Worm (Caenorhabditis elegans) whole organism, early embryonic: Measurements from ENCODE around the gene nhr-41.

Experiments
- B0310.2 ChIP-seq: sonication (generic microtip); optimal IDR thresholded peaks from 2 replicates; lab custom pipeline; 2016; ENCODE audit warnings: mild to moderate bottlenecking, missing genetic modification characterization, missing compliant biosample characterization
- F13C5.2 ChIP-seq: sonication (generic microtip); optimal IDR thresholded peaks from 2 replicates; lab custom pipeline; 2017; ENCODE audit warnings: mild to moderate bottlenecking, missing genetic modification characterization, inconsistent platforms, missing compliant biosample characterization
- aly-1 ChIP-seq: sonication (generic microtip); optimal IDR thresholded peaks from 2 replicates; lab custom pipeline; 2016; ENCODE audit warnings: missing genetic modification characterization, missing compliant biosample characterization
- ama-1 ChIP-seq: fragments of 150-350 bp; optimal IDR thresholded peaks from 2 replicates; lab custom pipeline; 2014
- ceh-13 ChIP-seq: fragments of 200-800 bp; sonication (Bioruptor generic); optimal IDR thresholded peaks from 2 replicates; lab custom pipeline; 2018; ENCODE audit warnings: mild to moderate bottlenecking, missing genetic modification characterization, missing compliant biosample characterization
- ets-7 ChIP-seq: sonication (generic microtip); optimal IDR thresholded peaks from 2 replicates; lab custom pipeline; 2016; ENCODE audit warnings: missing genotype, missing genetic modification characterization, missing compliant biosample characterization
- flt-1 ChIP-seq: fragments of 200-800 bp; sonication (Bioruptor generic); IDR thresholded peaks from 2 replicates; pipeline ENCODE4 v1.3.6; 2022; ENCODE audit warnings: missing genetic modification characterization, missing compliant biosample characterization
- hnd-1 ChIP-seq: sonication (generic microtip); optimal IDR thresholded peaks from 2 replicates; lab custom pipeline; 2016; ENCODE audit warnings: missing genetic modification characterization, missing compliant biosample characterization
- scrt-1 ChIP-seq: fragments of 200-800 bp; sonication (Bioruptor generic); IDR thresholded peaks from 2 replicates; pipeline ENCODE4 v1.3.6; 2022; ENCODE audit warnings: missing genetic modification characterization, missing compliant biosample characterization
- sea-1 ChIP-seq: fragments of 200-800 bp; sonication (Bioruptor generic); conservative IDR thresholded peaks from 2 replicates; pipeline ENCODE4 v1.3.6; 2022; ENCODE audit warnings: missing genetic modification characterization, missing compliant biosample characterization
- tbx-37 ChIP-seq: fragments of 200-800 bp; sonication (Bioruptor generic); conservative IDR thresholded peaks from 2 replicates; pipeline ENCODE4 v1.3.6; 2022; ENCODE audit warnings: missing genetic modification reagents, missing genetic modification characterization, missing compliant biosample characterization
- tra-4 ChIP-seq: sonication (generic microtip); optimal IDR thresholded peaks from 2 replicates; lab custom pipeline; 2017; ENCODE audit warnings: missing genetic modification characterization, missing compliant biosample characterization

- TF ChIP-seq flt-1 (GFP tag; lab: Robert Waterston, UW) (no peak), ama-1 (lab: Kevin White, UChicago) (no peak), F13C5.2 (tag; lab: Kevin White, UChicago) (no peak), tra-4 (tag; lab: Kevin White, UChicago) (no peak), ets-7 (tag; lab: Kevin White, UChicago) (no peak), aly-1 (peak; percentile 17), B0310.2 (tag; lab: Kevin White, UChicago) (no peak), ceh-13 (GFP tag; lab: Kevin White, UChicago) (no peak), scrt-1 (GFP tag; lab: Robert Waterston, UW) (no peak), tbx-37 (GFP tag; lab: Robert Waterston, UW) (no peak), sea-1 (no peak), hnd-1 (tag; lab: Kevin White, UChicago) (no peak)
Observed at ce11 chrIV:1358109-1358508, 27.9 kb upstream of the nhr-41 start.
